Worm (Caenorhabditis elegans) whole organism, L1 larva: ENCODE measurements around the gene Y73B6BL.31.

Experiments
- aly-2 ChIP-seq: fragments of 150-350 bp; optimal IDR thresholded peaks from 2 replicates; lab custom pipeline; 2014; ENCODE audit warnings: missing biosample characterization, missing genetic modification characterization
- elt-2 ChIP-seq: sonication (generic microtip); optimal IDR thresholded peaks from 2 replicates; lab custom pipeline; 2016; ENCODE audit warnings: missing genetic modification characterization, mild to moderate bottlenecking, inconsistent platforms, missing compliant biosample characterization, missing genetic modification reagents
- fkh-4 ChIP-seq: sonication (generic microtip); optimal IDR thresholded peaks from 2 replicates; lab custom pipeline; 2016; ENCODE audit warnings: missing compliant biosample characterization, missing genetic modification characterization, borderline replicate concordance
- irx-1 ChIP-seq: sonication (generic microtip); optimal IDR thresholded peaks from 2 replicates; lab custom pipeline; 2016; ENCODE audit warnings: missing genetic modification characterization, missing compliant biosample characterization
- isw-1 ChIP-seq: fragments of 200-800 bp; sonication (Bioruptor generic); IDR thresholded peaks from 2 replicates; pipeline ENCODE4 v1.3.6; 2022; ENCODE audit warnings: missing genetic modification characterization, missing compliant biosample characterization
- lin-13 ChIP-seq: fragments of 150-350 bp; optimal IDR thresholded peaks from 2 replicates; lab custom pipeline; 2014; ENCODE audit warnings: missing biosample characterization, missing genetic modification reagents, missing genetic modification characterization
- lin-15B ChIP-seq: fragments of 150-350 bp; sonication (generic microtip); optimal IDR thresholded peaks from 3 replicates; lab custom pipeline; 2014; ENCODE audit warnings: missing biosample characterization, missing genetic modification characterization
- mab-9 ChIP-seq: fragments of 200-800 bp; sonication (Bioruptor generic); IDR thresholded peaks from 2 replicates; pipeline ENCODE4 v1.3.6; 2022; ENCODE audit warnings: missing genetic modification reagents, missing genetic modification characterization, missing compliant biosample characterization
- mep-1 ChIP-seq: fragments of 150-350 bp; optimal IDR thresholded peaks from 2 replicates; lab custom pipeline; 2014; ENCODE audit warnings: missing biosample characterization, missing genetic modification characterization
- nhr-20 ChIP-seq: sonication (generic microtip); optimal IDR thresholded peaks from 2 replicates; lab custom pipeline; 2016; ENCODE audit warnings: mild to moderate bottlenecking, missing genetic modification characterization, missing compliant biosample characterization
- nhr-76 ChIP-seq: sonication (generic microtip); optimal IDR thresholded peaks from 2 replicates; lab custom pipeline; 2017; ENCODE audit warnings: missing biosample characterization, missing genetic modification characterization
- snpc-4 ChIP-seq: fragments of 150-350 bp; optimal IDR thresholded peaks from 2 replicates; lab custom pipeline; 2014; ENCODE audit warnings: missing biosample characterization, missing genetic modification characterization
- tbx-2 ChIP-seq: sonication (generic microtip); optimal IDR thresholded peaks from 2 replicates; lab custom pipeline; 2016; ENCODE audit warnings: missing genetic modification characterization, missing compliant biosample characterization

ce11 chrIV:6487047-6487446, 45.3 kb downstream of the Y73B6BL.31 start, which contains the start of gene Y73B6BL.37:
- TF ChIP-seq irx-1 = no peak
- TF ChIP-seq mep-1 = no peak
- TF ChIP-seq snpc-4 (tag; lab: Kevin White, UChicago) = no peak
- TF ChIP-seq nhr-20 = no peak
- TF ChIP-seq aly-2 (tag; lab: Kevin White, UChicago) = no peak
- TF ChIP-seq tbx-2 = no peak
- no peak for TF ChIP-seq isw-1 (GFP tag; lab: Robert Waterston, UW)
- TF ChIP-seq nhr-76 (tag; lab: Kevin White, UChicago) = no peak
- TF ChIP-seq fkh-4 (tag; lab: Kevin White, UChicago) = no peak
- TF ChIP-seq lin-13 (GFP tag; lab: Kevin White, UChicago) = no peak
- no peak for TF ChIP-seq lin-15B
- TF ChIP-seq elt-2 (tag; lab: Kevin White, UChicago) = no peak
- TF ChIP-seq mab-9 = no peak
